Worm (Caenorhabditis elegans) whole organism, early embryonic: ENCODE results near the gene Y67D8C.22.

Source experiments
- B0310.2 ChIP-seq: sonication (generic microtip); optimal IDR thresholded peaks from 2 replicates; lab custom pipeline; 2016; ENCODE audit warnings: mild to moderate bottlenecking, missing genetic modification characterization, missing compliant biosample characterization
- F13C5.2 ChIP-seq: sonication (generic microtip); optimal IDR thresholded peaks from 2 replicates; lab custom pipeline; 2017; ENCODE audit warnings: mild to moderate bottlenecking, missing genetic modification characterization, inconsistent platforms, missing compliant biosample characterization
- aly-1 ChIP-seq: sonication (generic microtip); optimal IDR thresholded peaks from 2 replicates; lab custom pipeline; 2016; ENCODE audit warnings: missing genetic modification characterization, missing compliant biosample characterization
- ama-1 ChIP-seq: fragments of 150-350 bp; optimal IDR thresholded peaks from 2 replicates; lab custom pipeline; 2014
- ceh-13 ChIP-seq: fragments of 200-800 bp; sonication (Bioruptor generic); optimal IDR thresholded peaks from 2 replicates; lab custom pipeline; 2018; ENCODE audit warnings: mild to moderate bottlenecking, missing genetic modification characterization, missing compliant biosample characterization
- ceh-36 ChIP-seq: sonication (generic microtip); optimal IDR thresholded peaks from 2 replicates; lab custom pipeline; 2016; ENCODE audit warnings: missing genetic modification characterization, inconsistent platforms, missing compliant biosample characterization
- ets-7 ChIP-seq: sonication (generic microtip); optimal IDR thresholded peaks from 2 replicates; lab custom pipeline; 2016; ENCODE audit warnings: missing genotype, missing genetic modification characterization, missing compliant biosample characterization
- flt-1 ChIP-seq: fragments of 200-800 bp; sonication (Bioruptor generic); IDR thresholded peaks from 2 replicates; pipeline ENCODE4 v1.3.6; 2022; ENCODE audit warnings: missing genetic modification characterization, missing compliant biosample characterization
- hmbx-1 ChIP-seq: sonication (generic microtip); optimal IDR thresholded peaks from 2 replicates; lab custom pipeline; 2016; ENCODE audit warnings: mild to moderate bottlenecking, missing genetic modification characterization, missing compliant biosample characterization
- hmg-4 ChIP-seq: fragments of 200-800 bp; sonication (Bioruptor generic); optimal IDR thresholded peaks from 2 replicates; lab custom pipeline; 2018; ENCODE audit warnings: mild to moderate bottlenecking, missing genetic modification characterization, missing compliant biosample characterization
- hnd-1 ChIP-seq: sonication (generic microtip); optimal IDR thresholded peaks from 2 replicates; lab custom pipeline; 2016; ENCODE audit warnings: missing genetic modification characterization, missing compliant biosample characterization
- pes-1 ChIP-seq: fragments of 200-800 bp; sonication (Bioruptor generic); IDR thresholded peaks from 2 replicates; pipeline ENCODE4 v1.3.6; 2022; ENCODE audit warnings: missing genetic modification reagents, missing genetic modification characterization, missing compliant biosample characterization
- scrt-1 ChIP-seq: fragments of 200-800 bp; sonication (Bioruptor generic); IDR thresholded peaks from 2 replicates; pipeline ENCODE4 v1.3.6; 2022; ENCODE audit warnings: missing genetic modification characterization, missing compliant biosample characterization
- sea-1 ChIP-seq: fragments of 200-800 bp; sonication (Bioruptor generic); conservative IDR thresholded peaks from 2 replicates; pipeline ENCODE4 v1.3.6; 2022; ENCODE audit warnings: missing genetic modification characterization, missing compliant biosample characterization
- tbx-11 ChIP-seq: fragments of 200-800 bp; sonication (Bioruptor generic); IDR thresholded peaks from 2 replicates; pipeline ENCODE4 v1.3.6; 2022; ENCODE audit warnings: missing genetic modification characterization, missing compliant biosample characterization
- tbx-37 ChIP-seq: fragments of 200-800 bp; sonication (Bioruptor generic); conservative IDR thresholded peaks from 2 replicates; pipeline ENCODE4 v1.3.6; 2022; ENCODE audit warnings: missing genetic modification reagents, missing genetic modification characterization, missing compliant biosample characterization
- tra-4 ChIP-seq: sonication (generic microtip); optimal IDR thresholded peaks from 2 replicates; lab custom pipeline; 2017; ENCODE audit warnings: missing genetic modification characterization, missing compliant biosample characterization

Gene Y67D8C.22

DNA sequence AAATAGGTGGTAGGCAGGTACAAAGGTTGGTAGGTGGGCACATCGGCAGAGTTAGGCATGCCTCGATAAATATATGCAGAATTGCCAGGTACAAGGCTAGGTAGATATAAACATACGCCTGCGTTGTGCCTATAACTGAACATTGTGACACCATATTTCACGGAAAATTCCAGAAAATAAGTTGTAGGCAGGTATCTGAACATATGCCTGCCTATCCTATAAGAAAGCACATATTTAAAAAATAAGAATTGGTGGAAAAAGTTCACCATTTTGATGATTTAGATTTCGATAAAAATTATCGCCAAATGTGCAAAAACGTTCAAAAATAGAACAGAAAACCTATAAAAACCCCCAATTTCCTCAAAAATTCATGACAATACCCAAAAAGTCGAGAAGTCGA is 13.5 kb upstream of the Y67D8C.22 start:
- TF ChIP-seq tbx-37 (no peak), ets-7 (tag; lab: Kevin White, UChicago) (no peak), flt-1 (GFP tag; lab: Robert Waterston, UW) (no peak), tra-4 (no peak), hnd-1 (tag; lab: Kevin White, UChicago) (no peak)

DNA sequence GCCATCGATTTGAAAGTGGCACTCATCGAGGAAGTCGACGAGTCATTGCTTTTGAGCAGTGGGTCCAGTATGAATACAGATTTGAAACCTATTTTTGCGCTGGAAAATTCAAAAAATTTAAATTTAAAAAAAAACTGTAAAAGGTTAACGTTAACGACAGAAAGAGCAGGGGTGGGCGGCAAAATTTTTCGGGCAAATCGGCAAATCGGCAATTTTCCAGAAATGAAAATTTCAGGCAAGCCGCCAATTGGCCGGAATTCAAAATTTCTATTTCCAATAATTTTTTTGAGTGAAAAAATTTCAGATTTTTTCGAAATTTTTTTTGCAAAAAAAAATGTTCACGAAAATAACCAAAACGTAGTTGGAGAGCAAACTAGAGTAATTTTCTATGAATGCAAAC is 10.7 kb upstream of the Y67D8C.22 start, which contains the start of gene Y67D8C.9:
TSS of gene Y67D8C.9 (minus strand) at position 101 of the 400 bp plus-strand sequence.
- TF ChIP-seq ets-7 (tag; lab: Kevin White, UChicago) (no peak), hmg-4 (no peak), flt-1 (GFP tag; lab: Robert Waterston, UW) (no peak), hnd-1 (tag; lab: Kevin White, UChicago) (no peak), hmbx-1 (tag; lab: Kevin White, UChicago) (no peak), tbx-11 (GFP tag; lab: Robert Waterston, UW) (no peak), aly-1 (tag; lab: Kevin White, UChicago) (no peak), tra-4 (no peak), pes-1 (GFP tag; lab: Robert Waterston, UW) (no peak), B0310.2 (tag; lab: Kevin White, UChicago) (no peak), sea-1 (GFP tag; lab: Robert Waterston, UW) (no peak), F13C5.2 (tag; lab: Kevin White, UChicago) (no peak), ama-1 (lab: Kevin White, UChicago) (no peak), ceh-13 (no peak), tbx-37 (no peak)

DNA sequence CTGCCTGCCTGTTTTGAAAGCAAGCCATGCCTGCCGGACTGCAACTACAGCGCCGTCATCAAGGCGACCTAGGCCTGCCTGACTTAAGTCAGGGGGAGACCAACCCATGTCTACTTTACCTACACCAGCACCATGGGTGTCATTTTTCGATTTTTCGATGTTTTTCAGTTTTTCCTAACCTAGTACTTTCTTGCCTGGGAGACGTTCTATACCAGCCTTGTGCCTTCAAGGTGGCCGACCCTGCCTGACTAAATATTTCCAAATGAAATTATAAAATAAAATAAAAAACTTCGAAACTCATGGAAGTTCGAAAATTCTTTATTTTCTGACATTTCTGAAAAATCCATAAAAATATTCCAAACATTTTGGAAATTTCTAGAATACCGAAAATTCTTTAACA is 695 bp upstream of the Y67D8C.22 start:
- TF ChIP-seq ama-1 (lab: Kevin White, UChicago) (no peak), aly-1 (tag; lab: Kevin White, UChicago) (no peak), flt-1 (GFP tag; lab: Robert Waterston, UW) (no peak), B0310.2 (tag; lab: Kevin White, UChicago) (no peak), pes-1 (GFP tag; lab: Robert Waterston, UW) (no peak)

DNA sequence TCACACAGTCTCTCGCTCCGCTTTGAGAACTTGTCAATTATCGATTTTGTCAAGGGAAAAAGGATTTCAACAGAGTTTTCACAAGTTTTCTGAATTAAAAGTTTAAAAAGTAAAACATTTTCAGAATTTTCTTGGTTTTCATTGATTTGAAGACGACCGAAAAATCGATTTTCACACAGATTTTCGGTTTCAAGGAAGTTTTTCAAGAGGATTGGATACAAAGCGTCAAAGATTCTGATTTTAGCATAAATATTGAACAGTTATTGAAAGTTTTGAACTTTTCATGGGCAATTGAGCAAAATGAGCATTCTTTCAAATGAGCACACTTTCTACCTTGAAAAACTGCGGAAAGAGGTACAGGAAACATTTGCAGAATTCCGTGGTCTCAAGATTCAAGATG is 4.1 kb downstream of the Y67D8C.22 start, which contains the start of gene Y67D8C.2:
TSS of gene Y67D8C.2 (plus strand) at position 301 of the 400 bp plus-strand sequence.
- TF ChIP-seq ceh-13 = no peak
- no peak for TF ChIP-seq hmbx-1 (tag; lab: Kevin White, UChicago)
- TF ChIP-seq ceh-36 (tag; lab: Kevin White, UChicago) = no peak
- no peak for TF ChIP-seq aly-1 (tag; lab: Kevin White, UChicago)
- no peak for TF ChIP-seq B0310.2 (tag; lab: Kevin White, UChicago)
- TF ChIP-seq pes-1 (GFP tag; lab: Robert Waterston, UW) = no peak
- TF ChIP-seq F13C5.2 (tag; lab: Kevin White, UChicago) = no peak
- no peak for TF ChIP-seq tbx-11 (GFP tag; lab: Robert Waterston, UW)
- TF ChIP-seq tbx-37 = no peak
- no peak for TF ChIP-seq flt-1 (GFP tag; lab: Robert Waterston, UW)
- no peak for TF ChIP-seq hnd-1 (tag; lab: Kevin White, UChicago)
- TF ChIP-seq hmg-4 = no peak
- no peak for TF ChIP-seq scrt-1 (GFP tag; lab: Robert Waterston, UW)
- TF ChIP-seq tra-4 = no peak
- no peak for TF ChIP-seq ama-1 (lab: Kevin White, UChicago)
- TF ChIP-seq sea-1 (GFP tag; lab: Robert Waterston, UW) = no peak
- no peak for TF ChIP-seq ets-7 (tag; lab: Kevin White, UChicago)

DNA sequence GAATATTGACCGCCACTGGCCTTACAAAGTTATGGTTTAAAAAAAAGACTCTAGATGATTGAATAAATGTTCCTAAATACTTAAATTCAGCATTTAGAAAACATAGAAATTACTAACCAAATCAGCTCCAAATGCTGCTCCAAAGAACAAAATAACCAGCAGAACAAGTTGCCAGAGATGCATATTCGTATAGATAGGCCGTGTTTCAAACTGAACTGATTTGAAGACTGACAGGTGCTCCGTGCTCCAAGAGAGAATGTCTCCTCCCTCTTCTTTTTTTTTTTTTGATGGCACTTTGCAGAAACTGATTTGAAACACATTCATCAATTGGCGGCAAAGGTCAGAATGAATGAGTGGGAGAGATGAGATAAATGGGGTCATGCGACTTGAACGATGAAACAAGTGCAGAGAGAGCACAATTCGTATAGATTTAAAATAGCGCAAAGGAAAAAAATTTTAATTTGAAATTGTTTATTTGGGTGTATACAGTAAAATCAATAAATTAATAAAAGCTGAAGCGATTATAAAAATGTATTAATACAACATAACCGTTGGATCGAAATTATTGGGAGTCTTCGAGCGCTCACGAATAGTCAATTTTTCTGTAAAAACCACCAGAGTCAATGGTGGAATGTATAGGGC is 6.4 kb downstream of the Y67D8C.22 start, which contains the start of gene cpg-9:
TSS of gene cpg-9 (minus strand) at position 592 of the 642 bp plus-strand sequence.
- TF ChIP-seq hnd-1 (tag; lab: Kevin White, UChicago) (no peak), sea-1 (GFP tag; lab: Robert Waterston, UW) (no peak), ama-1 (lab: Kevin White, UChicago) (no peak), pes-1 (GFP tag; lab: Robert Waterston, UW) (no peak), tra-4 (no peak), flt-1 (GFP tag; lab: Robert Waterston, UW) (no peak), scrt-1 (GFP tag; lab: Robert Waterston, UW) (no peak), ets-7 (tag; lab: Kevin White, UChicago) (no peak), tbx-37 (no peak), F13C5.2 (tag; lab: Kevin White, UChicago) (no peak), hmbx-1 (tag; lab: Kevin White, UChicago) (no peak), ceh-36 (tag; lab: Kevin White, UChicago) (no peak)

DNA sequence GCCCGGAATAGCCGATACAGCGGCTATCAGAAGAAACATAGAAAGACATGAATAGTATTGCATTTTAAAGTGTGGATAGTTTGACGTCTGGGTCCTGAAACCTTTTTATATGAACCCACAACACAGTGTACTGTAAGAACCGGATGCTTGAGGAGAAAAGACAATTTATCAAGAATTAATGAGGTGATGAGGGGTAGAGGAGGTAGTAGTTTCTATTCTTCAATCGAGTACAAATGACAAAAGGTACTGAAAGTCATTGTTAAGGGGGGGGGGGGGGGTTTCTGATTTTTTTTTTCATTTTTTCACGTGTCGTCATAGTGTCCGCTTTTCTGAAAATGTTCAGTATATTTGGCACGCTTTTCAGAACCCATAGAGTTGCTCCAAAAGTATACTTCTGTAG is 9.3 kb downstream of the Y67D8C.22 start, which contains the start of gene Y67D8C.7:
TSS of gene Y67D8C.7 (minus strand) at position 101 of the 400 bp plus-strand sequence.
- TF ChIP-seq hnd-1 (tag; lab: Kevin White, UChicago) = no peak

DNA sequence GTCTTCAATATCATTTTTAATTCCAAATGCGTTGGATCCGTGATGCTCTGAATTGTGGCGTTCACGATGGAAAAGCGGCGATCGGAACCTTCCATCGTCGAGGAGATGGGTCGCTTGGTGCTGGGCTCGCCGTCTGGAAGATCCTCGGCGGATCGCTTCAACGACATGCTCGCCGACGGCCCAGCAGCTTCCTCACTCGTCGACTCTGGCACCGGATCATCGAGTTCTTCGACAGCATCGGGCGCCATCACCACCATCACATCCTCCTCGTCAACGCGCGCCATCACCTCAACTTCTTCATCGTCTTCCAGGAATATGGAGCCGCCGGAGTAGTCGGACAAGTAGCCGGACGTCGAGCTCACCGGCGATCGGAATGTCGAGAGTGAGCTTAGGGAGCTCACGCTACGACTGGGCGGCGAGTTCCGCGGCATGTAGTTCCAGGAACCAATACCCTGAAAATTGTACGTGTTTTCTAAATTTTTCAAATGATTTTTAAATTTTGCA is 13.1 kb downstream of the Y67D8C.22 start, which contains the start of gene Y67D8C.6:
TSS of gene Y67D8C.6 (minus strand) at position 454 of the 504 bp plus-strand sequence.
- no peak for TF ChIP-seq ceh-36 (tag; lab: Kevin White, UChicago)
- TF ChIP-seq tra-4 = no peak
- TF ChIP-seq hnd-1 (tag; lab: Kevin White, UChicago) = no peak
- no peak for TF ChIP-seq sea-1 (GFP tag; lab: Robert Waterston, UW)

DNA sequence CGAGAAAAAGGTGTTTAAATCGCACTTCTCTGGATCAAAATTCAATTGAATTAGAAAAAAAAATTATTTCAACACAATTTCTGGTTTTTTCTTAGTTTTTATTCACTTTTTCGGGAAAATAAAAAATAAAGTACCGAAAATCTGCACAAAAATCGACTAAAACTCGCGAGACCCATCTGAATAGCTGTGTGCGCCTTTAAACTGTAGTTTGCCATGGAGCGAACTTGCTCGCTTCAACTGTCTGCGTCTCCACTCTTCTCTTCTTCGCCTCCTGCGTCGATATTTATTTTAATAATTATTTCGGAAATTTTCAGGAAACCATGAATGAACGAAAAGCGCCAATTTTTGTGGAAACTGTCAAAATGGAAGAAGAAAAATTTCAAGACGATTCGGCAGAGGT is 20.3 kb downstream of the Y67D8C.22 start:
- no peak for TF ChIP-seq F13C5.2 (tag; lab: Kevin White, UChicago)
- no peak for TF ChIP-seq hmbx-1 (tag; lab: Kevin White, UChicago)
- TF ChIP-seq tbx-37 = no peak
